Fruit fly (Drosophila melanogaster): ENCODE data around the gene Pyroxd1.

Pyroxd1 gene

DNA sequence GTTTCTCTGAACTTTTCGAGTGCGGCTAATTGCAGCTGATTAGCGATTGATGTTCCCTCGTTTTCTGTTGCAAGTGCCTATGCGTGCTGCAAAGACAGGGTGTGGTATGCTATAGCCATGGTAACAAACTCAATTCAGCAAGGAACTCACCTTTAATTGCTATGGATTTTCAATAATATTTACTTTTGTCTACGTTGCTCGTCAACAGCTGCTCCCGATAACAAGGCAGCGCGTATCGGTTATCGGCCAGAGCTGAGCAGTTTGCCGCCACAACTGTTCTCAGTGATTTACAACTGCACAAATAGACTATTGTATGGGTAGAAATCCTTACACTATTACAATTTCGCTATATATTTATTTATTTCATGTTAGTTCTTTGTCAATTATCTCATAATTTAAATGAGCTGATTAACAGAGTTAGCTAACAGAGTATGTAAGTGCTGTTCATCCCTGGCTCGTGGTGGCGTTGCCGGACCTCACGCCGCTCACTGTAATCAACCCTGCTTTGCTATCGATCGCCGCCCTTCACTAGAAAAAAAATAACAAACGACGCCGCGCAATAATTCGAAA lies 15.9 kb upstream of the Pyroxd1 start, which contains the start of the genes pr and neb (continued):
- peak; percentile 70 for TF ChIP-seq CG12769 (tag; optimal IDR thresholded peaks at IDR 0.05)
- no peak for TF ChIP-seq CG7745 (tag; optimal IDR thresholded peaks at IDR 0.05)
- TF ChIP-seq otp (GFP tag; IDR thresholded peaks at IDR 0.05): peak; percentile 17; the same call in 1 of the 3 replicates
- no peak for TF ChIP-seq ham (GFP tag; IDR thresholded peaks at IDR 0.05)
- TF ChIP-seq fru (optimal IDR thresholded peaks at IDR 0.05): no peak
- no peak for TF ChIP-seq wek (GFP tag; optimal IDR thresholded peaks at IDR 0.05)
- peak; percentile 35 for TF ChIP-seq CG17829 (tag; optimal IDR thresholded peaks at IDR 0.05)
- TF ChIP-seq Hmr (GFP tag; optimal IDR thresholded peaks at IDR 0.05): peak; percentile 77
- TF ChIP-seq CG16813 (GFP tag; IDR thresholded peaks at IDR 0.05; ENCODE audit: partially characterized antibody): peak; percentile 38; the same call in 1 of the 3 replicates
- TF ChIP-seq da (GFP tag; optimal IDR thresholded peaks at IDR 0.05): no peak
- TF ChIP-seq Fer2 (tag; optimal IDR thresholded peaks at IDR 0.05): no peak
- no peak for TF ChIP-seq Fer3 (tag; optimal IDR thresholded peaks at IDR 0.05)
- peak; percentile 36; the same call in 1 of the 2 replicates for TF ChIP-seq ap (GFP tag; IDR thresholded peaks at IDR 0.05)
- TF ChIP-seq CG3065 (GFP tag; optimal IDR thresholded peaks at IDR 0.05): no peak
- peak; percentile 92 for TF ChIP-seq Ets65A (GFP tag)
- TF ChIP-seq disco-r (GFP tag; optimal IDR thresholded peaks at IDR 0.05): peak; percentile 16
- TF ChIP-seq Lpt (GFP tag; optimal IDR thresholded peaks at IDR 0.05): no peak
- TF ChIP-seq Sry-δ (GFP tag; optimal IDR thresholded peaks at IDR 0.05): peak; percentile 92
- peak; percentile 75 for TF ChIP-seq CoRest (tag; optimal IDR thresholded peaks at IDR 0.05)
- TF ChIP-seq scrt (GFP tag; optimal IDR thresholded peaks at IDR 0.05): no peak
- TF ChIP-seq H15 (GFP tag; IDR thresholded peaks at IDR 0.05): no peak
- no peak for TF ChIP-seq C15 (GFP tag; IDR thresholded peaks at IDR 0.05)
- TF ChIP-seq insv (GFP tag; optimal IDR thresholded peaks at IDR 0.05): peak in 1 of 2 experiments; percentile 0
- no peak for TF ChIP-seq dan (GFP tag; IDR thresholded peaks at IDR 0.05)
- TF ChIP-seq CG15696 (tag; optimal IDR thresholded peaks at IDR 0.05): no peak
- peak; percentile 48 for TF ChIP-seq H2.0 (GFP tag; IDR thresholded peaks at IDR 0.05)
- peak; percentile 89 for TF ChIP-seq Dp (GFP tag; optimal IDR thresholded peaks at IDR 0.05)
- TF ChIP-seq tx (GFP tag; optimal IDR thresholded peaks at IDR 0.05): no peak
- TF ChIP-seq Tbp (GFP tag; optimal IDR thresholded peaks at IDR 0.05): no peak
- peak; percentile 6; the same call in 1 of the 3 replicates for TF ChIP-seq Optix (GFP tag; IDR thresholded peaks at IDR 0.05)
- no peak for TF ChIP-seq CG3838 (GFP tag; optimal IDR thresholded peaks at IDR 0.05)
- TF ChIP-seq CG7839 (tag; optimal IDR thresholded peaks at IDR 0.05): peak; percentile 71
- peak; percentile 61 for TF ChIP-seq CG7556 (GFP tag; optimal IDR thresholded peaks at IDR 0.05)
- TF ChIP-seq CG6813 (GFP tag; optimal IDR thresholded peaks at IDR 0.05): no peak
- TF ChIP-seq her (GFP tag; optimal IDR thresholded peaks at IDR 0.05): no peak
- peak; percentile 18 for TF ChIP-seq dmrt99B (tag; optimal IDR thresholded peaks at IDR 0.05)
- peak; percentile 34 for TF ChIP-seq Deaf1 (tag; optimal IDR thresholded peaks at IDR 0.05)
- TF ChIP-seq D19A (tag; optimal IDR thresholded peaks at IDR 0.05): peak; percentile 39
- peak; percentile 76 for TF ChIP-seq CG1603 (tag; optimal IDR thresholded peaks at IDR 0.05)
- TF ChIP-seq phol (tag; optimal IDR thresholded peaks at IDR 0.05): peak; percentile 35
- TF ChIP-seq gem (tag; optimal IDR thresholded peaks at IDR 0.05): peak; percentile 79
- peak; percentile 4 to 45 for TF ChIP-seq Pdp1 (GFP tag; optimal IDR thresholded peaks at IDR 0.05)
- TF ChIP-seq kah (GFP tag; optimal IDR thresholded peaks at IDR 0.05): no peak
- no peak for TF ChIP-seq CG1529 (GFP tag; optimal IDR thresholded peaks at IDR 0.05)
- TF ChIP-seq nmo (GFP tag; optimal IDR thresholded peaks at IDR 0.05): peak; percentile 86
- no peak for TF ChIP-seq CG9215 (GFP tag; IDR thresholded peaks at IDR 0.05)
- TF ChIP-seq CG31388 (GFP tag; optimal IDR thresholded peaks at IDR 0.05): peak; percentile 33
- TF ChIP-seq CG17802 (tag; optimal IDR thresholded peaks at IDR 0.05): no peak
- peak; percentile 11 for TF ChIP-seq ind (GFP tag; optimal IDR thresholded peaks at IDR 0.05)
- peak; percentile 46; the same call in 1 of the 2 replicates for TF ChIP-seq Adf1 (GFP tag; IDR thresholded peaks at IDR 0.05)
